Fruit fly (Drosophila melanogaster) whole organism, embryonic: ENCODE results near the gene Glt.

Experiments used
- Atf3 ChIP-seq: fragments of 200-800 bp; sonication (Bioruptor generic); optimal IDR thresholded peaks from 3 replicates; lab custom pipeline; 2016; ENCODE audit warnings: missing biosample characterization, missing genetic modification characterization
- CG1233 ChIP-seq: fragments of 200-800 bp; sonication (Bioruptor generic); optimal IDR thresholded peaks from 4 replicates; lab custom pipeline; 2018; ENCODE audit warnings: missing biosample characterization, mild to moderate bottlenecking, missing genetic modification characterization
- CG12391 ChIP-seq: fragments of 200-800 bp; sonication (Bioruptor generic); optimal IDR thresholded peaks from 3 replicates; lab custom pipeline; 2018; ENCODE audit warnings: missing biosample characterization, mild to moderate bottlenecking, missing genetic modification characterization, moderate library complexity
- CG15601 ChIP-seq: fragments of 200-800 bp; sonication (Bioruptor generic); optimal IDR thresholded peaks from 3 replicates; lab custom pipeline; 2019; ENCODE audit warnings: missing biosample characterization, mild to moderate bottlenecking, missing genetic modification characterization, moderate library complexity
- CG18011 ChIP-seq: fragments of 200-800 bp; sonication (Bioruptor generic); optimal IDR thresholded peaks from 2 replicates; lab custom pipeline; 2017; ENCODE audit warnings: missing biosample characterization, missing genetic modification characterization, mild to moderate bottlenecking, moderate library complexity, missing genotype
- CG2875 ChIP-seq: fragments of 200-800 bp; sonication (Bioruptor generic); optimal IDR thresholded peaks from 2 replicates; lab custom pipeline; 2017; ENCODE audit warnings: missing biosample characterization, mild to moderate bottlenecking, missing genetic modification characterization, missing genetic modification reagents
- CG31365 ChIP-seq: fragments of 200-800 bp; sonication (Bioruptor generic); optimal IDR thresholded peaks from 2 replicates; lab custom pipeline; 2018; ENCODE audit warnings: missing biosample characterization, mild to moderate bottlenecking, missing genetic modification characterization
- CG4282 ChIP-seq: fragments of 200-800 bp; sonication (Bioruptor generic); optimal IDR thresholded peaks from 2 replicates; lab custom pipeline; 2016; ENCODE audit warnings: missing biosample characterization, missing genetic modification characterization
- CG4328 ChIP-seq: fragments of 200-800 bp; sonication (Bioruptor generic); optimal IDR thresholded peaks from 3 replicates; lab custom pipeline; 2017; ENCODE audit warnings: missing biosample characterization, missing genetic modification reagents, missing genetic modification characterization
- CG4360 ChIP-seq: fragments of 200-800 bp; sonication (Bioruptor generic); IDR thresholded peaks from 2 replicates; pipeline ENCODE4 v1.3.6; 2022; ENCODE audit warnings: missing biosample characterization, missing genetic modification characterization
- CG4617 ChIP-seq: fragments of 200-800 bp; sonication (Bioruptor generic); optimal IDR thresholded peaks from 3 replicates; lab custom pipeline; 2016; ENCODE audit warnings: missing biosample characterization, missing genetic modification characterization, borderline replicate concordance
- CG4730 ChIP-seq: fragments of 200-800 bp; sonication (Bioruptor generic); IDR thresholded peaks from 2 replicates; pipeline ENCODE4 v1.3.6; 2022; ENCODE audit warnings: missing biosample characterization, missing genetic modification characterization
- CG5180 ChIP-seq: fragments of 200-800 bp; sonication (Bioruptor generic); optimal IDR thresholded peaks from 3 replicates; lab custom pipeline; 2017; ENCODE audit warnings: missing biosample characterization, missing genetic modification characterization, mild to moderate bottlenecking, moderate library complexity, missing genetic modification reagents
- CG5245 ChIP-seq: fragments of 200-800 bp; sonication (Bioruptor generic); optimal IDR thresholded peaks from 3 replicates; lab custom pipeline; 2016; ENCODE audit warnings: missing biosample characterization, missing genetic modification characterization
- Camta ChIP-seq: fragments of 200-800 bp; sonication (Bioruptor generic); optimal IDR thresholded peaks from 2 replicates; lab custom pipeline; 2016; ENCODE audit warnings: missing biosample characterization, missing genetic modification characterization
- Deaf1 ChIP-seq: fragments of 200-800 bp; optimal IDR thresholded peaks from 3 replicates; lab custom pipeline; 2019; ENCODE audit warnings: missing biosample characterization, mild to moderate bottlenecking, missing genetic modification characterization, moderate library complexity
- Dip3 ChIP-seq: fragments of 200-800 bp; sonication (Bioruptor generic); optimal IDR thresholded peaks from 3 replicates; lab custom pipeline; 2016; ENCODE audit warnings: missing biosample characterization, missing genetic modification characterization
- Drgx ChIP-seq: fragments of 200-800 bp; sonication (Bioruptor generic); IDR thresholded peaks from 2 replicates; pipeline ENCODE4 v1.3.6; 2022; ENCODE audit warnings: missing biosample characterization, missing genetic modification characterization
- Elba2 ChIP-seq: fragments of 200-800 bp; sonication (Bioruptor generic); optimal IDR thresholded peaks from 3 replicates; lab custom pipeline; 2016; ENCODE audit warnings: missing biosample characterization, missing genetic modification characterization
- GATAe ChIP-seq: fragments of 200-800 bp; sonication (Bioruptor generic); conservative IDR thresholded peaks from 2 replicates; pipeline ENCODE4 v1.3.6; 2022; ENCODE audit warnings: missing biosample characterization, missing genetic modification characterization
- HLH54F ChIP-seq: fragments of 200-800 bp; sonication (Bioruptor generic); optimal IDR thresholded peaks from 3 replicates; lab custom pipeline; 2016; ENCODE audit warnings: missing biosample characterization, missing genetic modification characterization
- HLHmδ ChIP-seq: fragments of 200-800 bp; sonication (Bioruptor generic); optimal IDR thresholded peaks from 2 replicates; lab custom pipeline; 2018; ENCODE audit warnings: missing biosample characterization, mild to moderate bottlenecking, missing genetic modification characterization, moderate library complexity
- Hmr ChIP-seq: fragments of 200-800 bp; sonication (Bioruptor generic); optimal IDR thresholded peaks from 3 replicates; lab custom pipeline; 2017; ENCODE audit warnings: mild to moderate bottlenecking, missing biosample characterization, missing genetic modification reagents, missing genetic modification characterization
- Side ChIP-seq: fragments of 200-800 bp; sonication (Bioruptor generic); optimal IDR thresholded peaks from 2 replicates; lab custom pipeline; 2016; ENCODE audit warnings: missing biosample characterization, missing genetic modification characterization
- Six4 ChIP-seq: fragments of 200-800 bp; sonication (Bioruptor generic); optimal IDR thresholded peaks from 2 replicates; lab custom pipeline; 2016; ENCODE audit warnings: missing biosample characterization, missing genetic modification characterization
- Spps ChIP-seq: fragments of 200-800 bp; sonication (Bioruptor generic); optimal IDR thresholded peaks from 2 replicates; lab custom pipeline; 2018; ENCODE audit warnings: missing biosample characterization, mild to moderate bottlenecking, missing genetic modification characterization
- Ssrp ChIP-seq: fragments of 200-800 bp; sonication (Bioruptor generic); optimal IDR thresholded peaks from 2 replicates; lab custom pipeline; 2018; ENCODE audit warnings: missing biosample characterization, mild to moderate bottlenecking, missing genetic modification characterization, moderate library complexity
- YL-1 ChIP-seq: fragments of 200-800 bp; sonication (Bioruptor generic); optimal IDR thresholded peaks from 3 replicates; lab custom pipeline; 2017; ENCODE audit warnings: missing biosample characterization, mild to moderate bottlenecking, missing genetic modification characterization
- ara ChIP-seq: fragments of 200-800 bp; sonication (Bioruptor generic); IDR thresholded peaks from 2 replicates; pipeline ENCODE4 v1.3.6; 2022; ENCODE audit warnings: missing biosample characterization, missing genetic modification characterization
- bigmax ChIP-seq: fragments of 200-800 bp; sonication (Bioruptor generic); optimal IDR thresholded peaks from 2 replicates; lab custom pipeline; 2018; ENCODE audit warnings: missing biosample characterization, mild to moderate bottlenecking, missing genetic modification characterization
- cad ChIP-seq: fragments of >200 bp; optimal IDR thresholded peaks from 2 replicates; lab custom pipeline; 2017; ENCODE audit warnings: missing biosample characterization, missing genetic modification characterization
- chinmo ChIP-seq: fragments of 200-800 bp; sonication (Bioruptor generic); IDR thresholded peaks from 4 replicates; pipeline ENCODE4 v1.3.6; 2022; ENCODE audit warnings: missing biosample characterization, missing genetic modification characterization; ENCODE audit not compliant: partially characterized antibody
- danr ChIP-seq: fragments of 200-800 bp; sonication (Bioruptor generic); IDR thresholded peaks from 2 replicates; pipeline ENCODE4 v1.3.6; 2022; ENCODE audit warnings: missing biosample characterization, missing genetic modification characterization
- dimm ChIP-seq: fragments of 200-800 bp; sonication (Bioruptor generic); IDR thresholded peaks from 2 replicates; pipeline ENCODE4 v1.3.6; 2022; ENCODE audit warnings: missing biosample characterization, missing genetic modification characterization
- fd102C ChIP-seq: fragments of 200-800 bp; sonication (Bioruptor generic); optimal IDR thresholded peaks from 2 replicates; lab custom pipeline; 2018; ENCODE audit warnings: missing biosample characterization, mild to moderate bottlenecking, missing genetic modification characterization, moderate library complexity
- ftz-f1 ChIP-seq: fragments of 200-800 bp; sonication (Bioruptor generic); optimal IDR thresholded peaks from 2 replicates; lab custom pipeline; 2016; ENCODE audit warnings: missing biosample characterization, missing genetic modification characterization
- gfzf ChIP-seq: fragments of 200-800 bp; sonication (Bioruptor generic); optimal IDR thresholded peaks from 2 replicates; lab custom pipeline; 2016; ENCODE audit warnings: missing biosample characterization, mild to moderate bottlenecking, missing genetic modification characterization, moderate library complexity
- grn ChIP-seq: fragments of 200-800 bp; sonication (Bioruptor generic); optimal IDR thresholded peaks from 3 replicates; lab custom pipeline; 2017; ENCODE audit warnings: missing biosample characterization, missing genetic modification characterization
- lab ChIP-seq: fragments of 200-800 bp; sonication (Bioruptor generic); optimal IDR thresholded peaks from 3 replicates; lab custom pipeline; 2017; ENCODE audit warnings: missing biosample characterization, missing genetic modification characterization, mild to moderate bottlenecking, moderate library complexity, missing genetic modification reagents
- org-1 ChIP-seq: fragments of 200-800 bp; sonication (Bioruptor generic); optimal IDR thresholded peaks from 2 replicates; lab custom pipeline; 2017; ENCODE audit warnings: missing biosample characterization, missing genetic modification characterization
- prd ChIP-seq, 3 experiments: fragments of >200 bp in 2 of 3; fragments of 200-800 bp in 1 of 3; sonication (Bioruptor generic) in 1 of 3; optimal IDR thresholded peaks in 2 of 3; IDR thresholded peaks in 1 of 3; 2 replicates in 2 of 3; 3 replicates in 1 of 3; pipeline versions ENCODE4 v1.3.6 to Lab custom; 2017 to 2022; ENCODE audit warnings: missing biosample characterization in 1 of 3, missing genetic modification characterization in 1 of 3
- sd ChIP-seq: fragments of 200-800 bp; sonication (Bioruptor generic); optimal IDR thresholded peaks from 3 replicates; lab custom pipeline; 2018; ENCODE audit warnings: missing biosample characterization, mild to moderate bottlenecking, missing genetic modification characterization, moderate library complexity
- sim ChIP-seq: fragments of 200-800 bp; sonication (Bioruptor generic); IDR thresholded peaks from 2 replicates; pipeline ENCODE4 v1.3.6; 2022; ENCODE audit warnings: missing biosample characterization, missing genetic modification characterization
- sima ChIP-seq: fragments of 200-800 bp; sonication (Bioruptor generic); optimal IDR thresholded peaks from 2 replicates; lab custom pipeline; 2016; ENCODE audit warnings: missing biosample characterization, missing genetic modification characterization
- slbo ChIP-seq: fragments of 200-800 bp; sonication (Bioruptor generic); IDR thresholded peaks from 2 replicates; pipeline ENCODE4 v1.3.6; 2022; ENCODE audit warnings: missing biosample characterization, missing genetic modification characterization
- sug ChIP-seq: fragments of 200-800 bp; optimal IDR thresholded peaks from 2 replicates; lab custom pipeline; 2019; ENCODE audit warnings: missing biosample characterization, mild to moderate bottlenecking, missing genetic modification characterization, moderate library complexity
- tin ChIP-seq: fragments of 200-800 bp; sonication (Bioruptor generic); optimal IDR thresholded peaks from 3 replicates; lab custom pipeline; 2016; ENCODE audit warnings: missing biosample characterization, missing genetic modification characterization
- tna ChIP-seq: fragments of 200-800 bp; sonication (Bioruptor generic); IDR thresholded peaks from 2 replicates; pipeline ENCODE4 v1.3.6; 2022; ENCODE audit warnings: missing biosample characterization, missing genetic modification characterization; ENCODE audit not compliant: partially characterized antibody
- toy ChIP-seq: fragments of 200-800 bp; sonication (Bioruptor generic); IDR thresholded peaks from 2 replicates; pipeline ENCODE4 v1.3.6; 2022; ENCODE audit warnings: missing biosample characterization, missing genetic modification characterization
- z ChIP-seq: fragments of 200-800 bp; sonication (Bioruptor generic); IDR thresholded peaks from 3 replicates; pipeline ENCODE4 v1.3.6; 2022; ENCODE audit warnings: missing biosample characterization, missing genetic modification characterization
- zen ChIP-seq: fragments of 200-800 bp; sonication (Bioruptor generic); optimal IDR thresholded peaks from 3 replicates; lab custom pipeline; 2018; ENCODE audit warnings: missing biosample characterization, mild to moderate bottlenecking, missing genetic modification characterization, moderate library complexity

Gene Glt

DNA sequence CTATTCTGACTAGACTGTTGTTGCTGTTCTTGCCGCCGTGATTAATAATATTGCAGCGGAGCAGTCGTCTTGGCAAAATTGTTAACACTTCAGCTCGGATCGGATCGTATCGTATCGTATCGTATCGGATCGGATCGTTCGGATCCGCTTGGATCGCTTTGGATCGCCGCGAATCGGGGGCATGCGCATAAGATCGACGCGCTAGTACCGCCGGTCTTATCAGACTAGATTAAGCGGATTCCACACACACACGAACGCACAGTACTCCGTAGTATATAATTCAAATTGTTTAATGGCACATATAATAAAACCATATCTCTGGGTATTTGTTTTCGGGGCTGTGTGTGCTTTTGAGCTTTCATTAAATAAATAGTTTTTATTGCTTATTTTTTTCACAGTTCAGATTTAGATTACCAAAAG is 27.4 kb downstream of the Glt start (continued):
- TF ChIP-seq CG4282 (GFP tag; lab: Kevin White, UChicago) (no peak), ara (no peak), Dip3 (no peak), prd (optimal IDR thresholded peaks at IDR 0.05; lab: Kevin White, UChicago) (no peak), prd (GFP tag; IDR thresholded peaks at IDR 0.05; lab: Robert Waterston, UW) (no peak), CG4360 (GFP tag; lab: Robert Waterston, UW) (no peak), org-1 (GFP tag; lab: Kevin White, UChicago) (peak; percentile 32), CG31365 (tag; lab: Kevin White, UChicago) (peak; percentile 29), danr (no peak), GATAe (GFP tag; lab: Robert Waterston, UW) (peak; percentile 69), ftz-f1 (peak; percentile 21), tin (GFP tag; lab: Kevin White, UChicago) (no peak), cad (no peak), gfzf (GFP tag; lab: Kevin White, UChicago) (no peak), z (GFP tag; lab: Robert Waterston, UW) (no peak), CG4617 (GFP tag; lab: Kevin White, UChicago) (no peak), dimm (GFP tag; lab: Robert Waterston, UW) (no peak), Deaf1 (tag; lab: Kevin White, UChicago) (peak; percentile 98), HLHmδ (no peak), grn (GFP tag; lab: Kevin White, UChicago) (peak; percentile 99), Spps (tag; lab: Kevin White, UChicago) (no peak), Ssrp (tag; lab: Kevin White, UChicago) (no peak), CG15601 (tag; lab: Kevin White, UChicago) (peak; percentile 73), tna (GFP tag; lab: Robert Waterston, UW) (no peak), CG18011 (GFP tag; lab: Kevin White, UChicago) (peak; percentile 24), CG1233 (peak; percentile 24), sim (GFP tag; lab: Robert Waterston, UW) (no peak), HLH54F (GFP tag; lab: Kevin White, UChicago) (no peak), CG12391 (tag; lab: Kevin White, UChicago) (peak; percentile 27), CG4328 (GFP tag; lab: Kevin White, UChicago) (peak; percentile 52), CG4730 (GFP tag; lab: Robert Waterston, UW) (no peak), Camta (GFP tag; lab: Kevin White, UChicago) (peak; percentile 0), chinmo (GFP tag; lab: Robert Waterston, UW) (peak; percentile 90; the same call in 3 of the 4 replicates), sd (tag; lab: Kevin White, UChicago) (peak; percentile 93), YL-1 (GFP tag; lab: Kevin White, UChicago) (peak; percentile 43), toy (no peak), sima (GFP tag; lab: Kevin White, UChicago) (no peak), sug (tag; lab: Kevin White, UChicago) (peak; percentile 93), bigmax (GFP tag; lab: Kevin White, UChicago) (no peak), Side (GFP tag; lab: Kevin White, UChicago) (peak; percentile 24), Atf3 (GFP tag; lab: Kevin White, UChicago) (no peak), Six4 (GFP tag; lab: Kevin White, UChicago) (no peak), CG2875 (peak; percentile 62), Hmr (GFP tag; lab: Kevin White, UChicago) (peak; percentile 79), slbo (no peak), lab (GFP tag; lab: Kevin White, UChicago) (peak; percentile 79), Drgx (no peak), CG5180 (peak; percentile 51), CG5245 (GFP tag; lab: Kevin White, UChicago) (no peak), zen (no peak), Elba2 (no peak), fd102C (no peak)
